Worm (Caenorhabditis elegans) whole organism, L4 larva: ENCODE measurements around the gene Y36E3A.2.

Experiments used
- D1046.2 ChIP-seq: fragments of 200-800 bp; sonication (Bioruptor generic); IDR thresholded peaks from 2 replicates; pipeline ENCODE4 v1.3.6; 2022; ENCODE audit warnings: missing genetic modification characterization, missing compliant biosample characterization
- F37D6.2 ChIP-seq: sonication (generic microtip); optimal IDR thresholded peaks from 2 replicates; lab custom pipeline; 2016; ENCODE audit warnings: mild to moderate bottlenecking, missing genetic modification characterization, missing compliant biosample characterization
- ZK546.5 ChIP-seq, 2 experiments: sonication (generic microtip); optimal IDR thresholded peaks; 2 replicates each; lab custom pipeline; 2017; ENCODE audit warnings: missing biosample characterization in 2 of 2, missing genetic modification characterization in 2 of 2
- aha-1 ChIP-seq: fragments of 150-350 bp; peaks from one replicate; lab custom pipeline; 2014; ENCODE audit warnings: missing biosample characterization, missing genetic modification characterization
- arid-1 ChIP-seq: fragments of 200-800 bp; sonication (Bioruptor generic); conservative IDR thresholded peaks from 2 replicates; pipeline ENCODE4 v1.3.6; 2022; ENCODE audit warnings: missing genetic modification reagents, missing genetic modification characterization, missing compliant biosample characterization
- ceh-20 ChIP-seq: fragments of 200-800 bp; sonication (Bioruptor generic); IDR thresholded peaks from 2 replicates; pipeline ENCODE4 v1.3.6; 2022; ENCODE audit warnings: missing genetic modification reagents, missing genetic modification characterization, missing compliant biosample characterization
- ceh-82 ChIP-seq: sonication (generic microtip); optimal IDR thresholded peaks from 2 replicates; lab custom pipeline; 2017; ENCODE audit warnings: missing biosample characterization, missing genetic modification characterization
- daf-16 ChIP-seq, 3 experiments: sonication (generic microtip); optimal IDR thresholded peaks; 2 replicates each; lab custom pipeline; 2016 to 2017; ENCODE audit warnings: missing genetic modification characterization in 3 of 3, missing genetic modification reagents in 3 of 3, mild to moderate bottlenecking in 2 of 3, missing compliant biosample characterization in 2 of 3, missing biosample characterization in 1 of 3, moderate library complexity in 1 of 3
- daf-8 ChIP-seq: fragments of 200-800 bp; sonication (Bioruptor generic); IDR thresholded peaks from 2 replicates; pipeline ENCODE4 v1.3.6; 2022; ENCODE audit warnings: missing genetic modification characterization, missing compliant biosample characterization
- dmd-8 ChIP-seq: fragments of 200-800 bp; sonication (Bioruptor generic); IDR thresholded peaks from 2 replicates; pipeline ENCODE4 v1.3.6; 2022; ENCODE audit warnings: missing genetic modification characterization, missing compliant biosample characterization
- dmd-9 ChIP-seq: fragments of 200-800 bp; sonication (Bioruptor generic); IDR thresholded peaks from 2 replicates; pipeline ENCODE4 v1.3.6; 2022; ENCODE audit warnings: missing genetic modification reagents, missing genetic modification characterization, missing compliant biosample characterization
- dve-1 ChIP-seq: sonication (generic microtip); optimal IDR thresholded peaks from 2 replicates; lab custom pipeline; 2017; ENCODE audit warnings: antibody characterized with exemption, mild to moderate bottlenecking, missing genetic modification characterization, missing compliant biosample characterization; ENCODE audit not compliant: insufficient read depth
- fkh-10 ChIP-seq: fragments of 150-350 bp; optimal IDR thresholded peaks from 2 replicates; lab custom pipeline; 2014; ENCODE audit warnings: missing biosample characterization, missing genetic modification reagents, missing genetic modification characterization
- fos-1 ChIP-seq: fragments of 150-350 bp; optimal IDR thresholded peaks from 2 replicates; lab custom pipeline; 2014; ENCODE audit warnings: missing biosample characterization, missing genetic modification characterization
- hif-1 ChIP-seq, 2 experiments: sonication (generic microtip); optimal IDR thresholded peaks; 2 replicates each; lab custom pipeline; 2016 to 2017; ENCODE audit warnings: missing compliant biosample characterization in 2 of 2, missing genetic modification characterization in 2 of 2, missing genetic modification reagents in 2 of 2, missing genotype in 2 of 2, mild to moderate bottlenecking in 1 of 2
- lin-39 ChIP-seq: fragments of 150-350 bp; optimal IDR thresholded peaks from 2 replicates; lab custom pipeline; 2014; ENCODE audit warnings: missing biosample characterization, missing genetic modification reagents, missing genetic modification characterization
- madf-5 ChIP-seq, 2 experiments: fragments of 200-800 bp; sonication (Bioruptor generic); IDR thresholded peaks; 2 replicates each; pipeline ENCODE4 v1.3.6; 2022; ENCODE audit warnings: missing compliant biosample characterization in 2 of 2, missing genetic modification characterization in 2 of 2
- mes-2 ChIP-seq: sonication (generic microtip); optimal IDR thresholded peaks from 2 replicates; lab custom pipeline; 2016; ENCODE audit warnings: missing genotype, mild to moderate bottlenecking, missing genetic modification characterization, missing compliant biosample characterization; ENCODE audit not compliant: poor library complexity, severe bottlenecking
- mxl-2 ChIP-seq: fragments of 200-800 bp; sonication (Bioruptor generic); conservative IDR thresholded peaks from 2 replicates; pipeline ENCODE4 v1.3.6; 2022; ENCODE audit warnings: missing genetic modification reagents, missing genetic modification characterization, missing compliant biosample characterization
- nhr-237 ChIP-seq: sonication (generic microtip); optimal IDR thresholded peaks from 2 replicates; lab custom pipeline; 2017; ENCODE audit warnings: missing biosample characterization, missing genetic modification characterization
- nhr-48 ChIP-seq: sonication (generic microtip); optimal IDR thresholded peaks from 2 replicates; lab custom pipeline; 2016; ENCODE audit warnings: mild to moderate bottlenecking, missing genetic modification characterization, missing compliant biosample characterization
- nhr-77 ChIP-seq: fragments of 150-350 bp; optimal IDR thresholded peaks from 2 replicates; lab custom pipeline; 2014; ENCODE audit warnings: missing biosample characterization, missing genetic modification characterization
- skn-1 ChIP-seq: fragments of 150-350 bp; optimal IDR thresholded peaks from 2 replicates; lab custom pipeline; 2014; ENCODE audit warnings: missing biosample characterization, missing genetic modification characterization
- spr-3 ChIP-seq: fragments of 200-800 bp; sonication (Bioruptor generic); optimal IDR thresholded peaks from 2 replicates; lab custom pipeline; 2018; ENCODE audit warnings: mild to moderate bottlenecking, missing genetic modification characterization, missing compliant biosample characterization
- tra-1 ChIP-seq: fragments of 200-800 bp; sonication (Bioruptor generic); IDR thresholded peaks from 2 replicates; pipeline ENCODE4 v1.3.6; 2022; ENCODE audit warnings: missing genetic modification reagents, missing genetic modification characterization, missing compliant biosample characterization
- unc-130 ChIP-seq: sonication (generic microtip); optimal IDR thresholded peaks from 2 replicates; lab custom pipeline; 2016; ENCODE audit warnings: missing genetic modification reagents, missing genetic modification characterization, missing compliant biosample characterization
- vab-7 ChIP-seq: fragments of 200-800 bp; sonication (Bioruptor generic); IDR thresholded peaks from 2 replicates; pipeline ENCODE4 v1.3.6; 2022; ENCODE audit warnings: missing genetic modification reagents, missing genetic modification characterization, missing compliant biosample characterization

Y36E3A.2 gene

DNA sequence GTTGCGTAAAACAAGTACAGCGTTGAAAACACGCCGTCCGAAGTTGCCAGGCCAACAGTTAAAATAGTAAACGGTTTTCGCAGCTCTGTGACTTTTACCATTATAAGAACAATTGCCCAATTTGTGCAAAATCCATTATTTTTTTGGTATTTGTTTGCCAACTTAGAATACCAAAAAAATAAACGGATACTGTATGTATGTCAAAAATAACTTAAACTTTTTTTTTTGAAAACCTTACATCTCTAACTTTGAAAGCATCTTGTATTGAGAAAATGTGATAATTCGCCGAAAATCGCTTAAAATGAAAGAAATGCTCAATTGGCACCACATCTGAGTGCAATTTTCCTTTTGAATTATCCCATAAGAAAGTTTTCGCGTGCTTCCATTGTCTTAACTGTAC lies 27.1 kb upstream of the Y36E3A.2 start, which contains the start of gene fbxa-199:
Gene fbxa-199 (minus strand): TSS at position 101 of the 400 bp plus-strand sequence.
- TF ChIP-seq hif-1 (tag; optimal IDR thresholded peaks at IDR 0.05; lab: Kevin White, UChicago), result no peak

DNA sequence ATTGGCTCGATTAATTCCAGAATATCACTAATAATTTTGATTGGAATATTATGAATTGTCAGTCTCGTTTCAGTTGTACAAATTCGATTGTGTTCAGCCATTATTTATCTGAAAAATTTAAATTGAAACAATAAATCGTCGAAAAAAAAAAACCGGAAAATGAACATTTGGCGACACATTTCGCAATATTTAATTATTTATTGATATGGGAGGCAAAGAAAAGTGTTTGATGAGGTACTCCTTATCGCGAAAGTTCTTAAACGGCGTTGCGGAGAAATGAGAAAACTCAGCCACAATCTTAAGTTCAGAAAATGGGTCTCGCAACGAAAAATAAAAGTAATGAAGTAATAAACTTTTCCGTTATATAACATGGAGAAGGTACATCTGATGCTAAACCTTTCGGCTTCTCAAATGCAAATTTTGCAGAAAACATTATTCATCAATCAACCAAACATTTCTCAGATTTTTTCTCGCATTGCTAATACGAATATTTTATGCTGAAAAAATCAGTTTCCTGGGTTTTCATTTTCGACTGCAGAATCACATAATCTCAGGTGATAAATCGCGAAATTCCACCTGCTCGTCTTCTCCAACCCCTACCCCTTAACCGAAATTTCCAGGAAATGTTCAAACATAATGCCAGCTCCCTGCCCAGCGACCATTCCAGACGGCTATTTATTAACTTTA lies 26.0 kb upstream of the Y36E3A.2 start, which contains the start of the genes T06E6.15 and sri-7:
Gene T06E6.15 (minus strand): TSS at position 101 of the 687 bp plus-strand sequence.
Gene sri-7 (plus strand): TSS at position 637 of the 687 bp plus-strand sequence.
- TF ChIP-seq mxl-2 (GFP tag; lab: Robert Waterston, UW) (no peak), madf-5 (GFP tag; IDR thresholded peaks at IDR 0.05; lab: Robert Waterston, UW) (no peak), dmd-9 (GFP tag; lab: Robert Waterston, UW) (no peak), ZK546.5 (tag; optimal IDR thresholded peaks at IDR 0.05; lab: Kevin White, UChicago) (no peak), fkh-10 (no peak), vab-7 (GFP tag; lab: Robert Waterston, UW) (no peak), nhr-237 (no peak), lin-39 (tag; lab: Kevin White, UChicago) (no peak), unc-130 (GFP tag; lab: Kevin White, UChicago) (no peak), arid-1 (GFP tag; lab: Robert Waterston, UW) (no peak)

DNA sequence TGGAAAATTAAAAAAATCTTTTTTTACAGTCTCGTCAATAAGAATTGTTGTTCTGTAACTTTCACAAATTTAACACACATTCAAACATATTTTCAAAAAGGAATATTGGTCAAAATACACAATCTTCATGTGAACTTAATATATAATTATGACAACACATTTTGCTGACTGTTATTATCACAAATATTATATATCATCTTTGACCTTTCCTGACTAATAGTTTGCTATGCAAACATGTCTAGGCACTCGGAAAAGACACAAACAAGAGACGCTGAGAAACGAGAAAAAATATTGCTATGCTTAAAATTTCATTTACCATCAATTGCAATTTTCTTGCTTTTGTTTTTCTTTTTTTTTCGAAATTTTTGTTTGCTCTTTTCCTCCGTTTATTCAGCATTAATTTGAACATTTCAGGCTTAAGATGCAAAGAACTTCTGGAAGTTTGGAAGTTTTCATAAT lies 24.0 kb upstream of the Y36E3A.2 start, which contains the start of gene fbxa-135:
Gene fbxa-135 (plus strand): TSS at position 409 of the 459 bp plus-strand sequence.
- no peak for TF ChIP-seq ceh-82 (tag; lab: Kevin White, UChicago)
- no peak for TF ChIP-seq daf-16 (GFP tag; optimal IDR thresholded peaks at IDR 0.05; lab: Kevin White, UChicago)
- peak; percentile 93 for TF ChIP-seq daf-16 (tag; optimal IDR thresholded peaks at IDR 0.05; lab: Kevin White, UChicago)

DNA sequence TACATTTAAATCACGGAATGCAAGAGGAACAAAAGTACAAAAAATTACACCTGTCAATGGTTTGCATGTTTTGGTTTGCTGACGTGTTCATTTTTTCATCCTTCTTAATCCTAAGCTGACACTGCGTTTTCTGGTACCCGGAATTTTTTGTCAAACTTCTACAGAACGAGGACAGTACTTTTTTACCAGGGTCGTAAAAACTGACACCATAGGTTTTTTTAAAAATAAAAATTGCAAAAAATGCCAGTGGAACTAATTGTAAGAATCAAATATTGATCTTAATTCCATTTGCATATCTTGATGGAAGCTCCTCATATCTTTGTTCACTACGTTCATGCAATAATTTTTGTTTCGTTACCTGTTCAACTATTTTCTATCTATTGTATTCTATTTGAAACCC lies 21.0 kb upstream of the Y36E3A.2 start, which contains the start of gene srh-258:
Gene srh-258 (plus strand): TSS at position 301 of the 400 bp plus-strand sequence.
- no peak for TF ChIP-seq ceh-20
- no peak for TF ChIP-seq nhr-77
- no peak for TF ChIP-seq D1046.2 (GFP tag; lab: Robert Waterston, UW)
- TF ChIP-seq daf-8 (GFP tag; lab: Robert Waterston, UW), result no peak
- no peak for TF ChIP-seq nhr-48 (tag; lab: Kevin White, UChicago)

DNA sequence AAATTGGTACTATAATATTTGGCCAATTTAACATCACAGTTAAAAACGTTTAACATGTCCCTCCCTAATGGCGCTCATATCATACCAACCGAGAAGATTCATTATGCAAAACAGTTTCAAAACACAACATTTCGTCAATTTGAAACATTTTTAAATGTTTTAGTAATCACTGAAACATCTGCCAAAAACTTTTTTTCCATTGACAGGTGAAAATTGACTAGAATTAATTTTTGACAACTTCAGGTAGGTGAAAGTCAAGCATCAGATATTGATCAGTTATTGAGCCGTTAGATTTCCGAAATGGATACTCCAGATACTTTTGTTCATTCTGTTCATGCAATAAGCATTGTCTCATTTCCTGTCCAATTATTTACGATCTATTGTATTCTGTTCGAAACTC lies 18.9 kb upstream of the Y36E3A.2 start, which contains the start of gene srh-257:
Gene srh-257 (plus strand): TSS at position 301 of the 400 bp plus-strand sequence.
- TF ChIP-seq F37D6.2 (no peak), fos-1 (no peak), vab-7 (GFP tag; lab: Robert Waterston, UW) (no peak), dmd-8 (no peak), mes-2 (tag; lab: Kevin White, UChicago) (no peak)

- no peak for TF ChIP-seq daf-8 (GFP tag; lab: Robert Waterston, UW)
- no peak for TF ChIP-seq dve-1 (tag; lab: Kevin White, UChicago)
- TF ChIP-seq spr-3 (GFP tag; lab: Kevin White, UChicago), result no peak
- TF ChIP-seq skn-1 (tag; lab: Kevin White, UChicago), result no peak
- no peak for TF ChIP-seq nhr-48 (tag; lab: Kevin White, UChicago)
- no peak for TF ChIP-seq tra-1 (GFP tag; lab: Robert Waterston, UW)
- no peak for TF ChIP-seq aha-1 (tag; lab: Kevin White, UChicago)
These were observed 13.2 kb upstream of the Y36E3A.2 start, which contains the start of gene srbc-63 for ce11 chrV:15412625-15413024. Gene srbc-63 (minus strand): TSS chrV:15412725.
